Worm (Caenorhabditis elegans) whole organism, late embryonic: ENCODE results near the gene spp-21.

ENCODE experiments used
- ama-1 ChIP-seq: fragments of 150-350 bp; optimal IDR thresholded peaks from 2 replicates; lab custom pipeline; 2014
- fkh-10 ChIP-seq: fragments of 150-350 bp; optimal IDR thresholded peaks from 2 replicates; lab custom pipeline; 2014; ENCODE audit warnings: missing biosample characterization, missing genetic modification reagents, missing genetic modification characterization
- nfya-1 ChIP-seq: sonication (generic microtip); optimal IDR thresholded peaks from 2 replicates; lab custom pipeline; 2017; ENCODE audit warnings: missing genetic modification characterization, mild to moderate bottlenecking, missing compliant biosample characterization, antibody characterized with exemption, moderate library complexity
- pha-2 ChIP-seq: sonication (generic microtip); optimal IDR thresholded peaks from 2 replicates; lab custom pipeline; 2017; ENCODE audit warnings: mild to moderate bottlenecking, missing genetic modification characterization, missing compliant biosample characterization
- pqm-1 ChIP-seq: sonication (generic microtip); optimal IDR thresholded peaks from 2 replicates; lab custom pipeline; 2016; ENCODE audit warnings: missing genetic modification characterization, missing compliant biosample characterization
- unc-55 ChIP-seq: sonication (generic microtip); optimal IDR thresholded peaks from 2 replicates; lab custom pipeline; 2017; ENCODE audit warnings: missing biosample characterization, missing genetic modification reagents, missing genetic modification characterization

DNA sequence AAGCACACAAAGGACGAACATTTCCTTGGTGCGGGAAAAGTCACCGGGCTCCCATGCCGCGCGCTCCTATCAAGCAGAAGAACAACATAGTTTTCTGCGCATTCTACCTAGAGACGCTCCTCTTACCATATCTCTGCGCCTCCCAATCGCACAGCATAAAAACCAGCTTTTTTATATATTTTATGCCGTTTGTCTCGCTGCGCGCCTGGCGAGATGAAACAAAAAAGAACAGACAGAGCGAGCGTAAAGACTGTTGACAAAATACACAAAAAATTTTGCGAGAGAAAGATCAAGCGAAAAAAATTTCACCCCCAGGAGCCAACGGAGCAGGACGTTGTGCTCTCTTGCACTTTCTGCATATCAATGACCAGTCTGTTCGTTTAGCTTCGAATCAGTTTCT, 12.2 kb upstream of the spp-21 start:
- TF ChIP-seq nfya-1 (no peak), fkh-10 (GFP tag; lab: Kevin White, UChicago) (no peak), pha-2 (tag; lab: Kevin White, UChicago) (no peak), ama-1 (no peak), pqm-1 (tag; lab: Kevin White, UChicago) (no peak), unc-55 (GFP tag; lab: Kevin White, UChicago) (no peak)
